Worm (Caenorhabditis elegans) whole organism, young adult: ENCODE results near the gene C46E10.8.

Experiments used
- B0261.1 ChIP-seq: sonication (generic microtip); optimal IDR thresholded peaks from 2 replicates; lab custom pipeline; 2016; ENCODE audit warnings: mild to moderate bottlenecking, missing genetic modification characterization, moderate library complexity, missing compliant biosample characterization
- C06A6.2 ChIP-seq: fragments of 200-800 bp; sonication (Bioruptor generic); conservative IDR thresholded peaks from 2 replicates; pipeline ENCODE4 v1.3.6; 2022; ENCODE audit warnings: missing genetic modification characterization, missing compliant biosample characterization
- F22D6.2 ChIP-seq: sonication (generic microtip); optimal IDR thresholded peaks from 2 replicates; lab custom pipeline; 2016; ENCODE audit warnings: mild to moderate bottlenecking, missing genetic modification characterization, missing compliant biosample characterization
- F49E8.2 ChIP-seq: sonication (generic microtip); optimal IDR thresholded peaks from 3 replicates; lab custom pipeline; 2017; ENCODE audit warnings: missing genetic modification characterization, mild to moderate bottlenecking, missing compliant biosample characterization, antibody characterized with exemption, moderate library complexity; ENCODE audit not compliant: insufficient read depth
- F52B5.7 ChIP-seq: sonication (generic microtip); optimal IDR thresholded peaks from 2 replicates; lab custom pipeline; 2016; ENCODE audit warnings: mild to moderate bottlenecking, missing genetic modification characterization, missing compliant biosample characterization
- F57C9.4 ChIP-seq: sonication (generic microtip); optimal IDR thresholded peaks from 2 replicates; lab custom pipeline; 2017; ENCODE audit warnings: mild to moderate bottlenecking, missing genetic modification characterization, missing compliant biosample characterization
- K11D2.4 ChIP-seq: fragments of 200-800 bp; sonication (Bioruptor generic); IDR thresholded peaks from 2 replicates; pipeline ENCODE4 v1.3.6; 2022; ENCODE audit warnings: missing genetic modification reagents, missing genetic modification characterization, missing compliant biosample characterization
- Y67H2A.10 ChIP-seq: fragments of 200-800 bp; sonication (Bioruptor generic); conservative IDR thresholded peaks from 2 replicates; pipeline ENCODE4 v1.3.6; 2022; ENCODE audit warnings: missing genetic modification reagents, missing genetic modification characterization, missing compliant biosample characterization
- Y95B8A.8 ChIP-seq: fragments of 200-800 bp; sonication (Bioruptor generic); IDR thresholded peaks from 2 replicates; pipeline ENCODE4 v1.3.6; 2022; ENCODE audit warnings: missing genetic modification reagents, missing genetic modification characterization, missing compliant biosample characterization
- ZK185.1 ChIP-seq: sonication (generic microtip); optimal IDR thresholded peaks from 2 replicates; lab custom pipeline; 2016; ENCODE audit warnings: mild to moderate bottlenecking, missing genetic modification characterization, missing compliant biosample characterization; ENCODE audit not compliant: poor library complexity, severe bottlenecking
- attf-5 ChIP-seq: fragments of 200-800 bp; sonication (Bioruptor generic); optimal IDR thresholded peaks from 2 replicates; lab custom pipeline; 2018; ENCODE audit warnings: mild to moderate bottlenecking, missing genetic modification characterization, missing compliant biosample characterization
- bed-2 ChIP-seq: fragments of 200-800 bp; sonication (Bioruptor generic); IDR thresholded peaks from 2 replicates; pipeline ENCODE4 v1.3.6; 2022; ENCODE audit warnings: missing genetic modification reagents, missing genetic modification characterization, missing compliant biosample characterization
- ceh-100 ChIP-seq: fragments of 200-800 bp; sonication (Bioruptor generic); IDR thresholded peaks from 2 replicates; pipeline ENCODE4 v1.3.6; 2022; ENCODE audit warnings: missing genetic modification reagents, missing genetic modification characterization, missing compliant biosample characterization
- ceh-40 ChIP-seq: fragments of 200-800 bp; sonication (Bioruptor generic); IDR thresholded peaks from 2 replicates; pipeline ENCODE4 v1.3.6; 2022; ENCODE audit warnings: missing genetic modification characterization, missing compliant biosample characterization
- ceh-58 ChIP-seq: fragments of 200-800 bp; sonication (Bioruptor generic); IDR thresholded peaks from 2 replicates; pipeline ENCODE4 v1.3.6; 2022; ENCODE audit warnings: missing genetic modification characterization, missing compliant biosample characterization
- egrh-3 ChIP-seq: fragments of 200-800 bp; sonication (Bioruptor generic); IDR thresholded peaks from 2 replicates; pipeline ENCODE4 v1.3.6; 2022; ENCODE audit warnings: missing genetic modification reagents, missing genetic modification characterization, missing compliant biosample characterization
- fkh-3 ChIP-seq: sonication (generic microtip); optimal IDR thresholded peaks from 2 replicates; lab custom pipeline; 2016; ENCODE audit warnings: mild to moderate bottlenecking, missing genetic modification characterization, missing compliant biosample characterization
- hrde-1 ChIP-seq: sonication (generic microtip); optimal IDR thresholded peaks from 2 replicates; lab custom pipeline; 2016; ENCODE audit warnings: missing genetic modification characterization, mild to moderate bottlenecking, missing compliant biosample characterization, moderate library complexity, missing genotype, missing genetic modification reagents, borderline replicate concordance
- let-526 ChIP-seq: fragments of 200-800 bp; sonication (Bioruptor generic); IDR thresholded peaks from 2 replicates; pipeline ENCODE4 v1.3.6; 2022; ENCODE audit warnings: missing genetic modification reagents, missing genetic modification characterization, missing compliant biosample characterization
- lsy-27 ChIP-seq: sonication (generic microtip); optimal IDR thresholded peaks from 2 replicates; lab custom pipeline; 2017; ENCODE audit warnings: missing genetic modification characterization, mild to moderate bottlenecking, missing compliant biosample characterization, antibody characterized with exemption, missing genotype, borderline replicate concordance; ENCODE audit not compliant: insufficient read depth
- madf-10 ChIP-seq: sonication (generic microtip); optimal IDR thresholded peaks from 2 replicates; lab custom pipeline; 2016; ENCODE audit warnings: mild to moderate bottlenecking, missing genetic modification characterization, missing compliant biosample characterization
- madf-3 ChIP-seq: fragments of 200-800 bp; sonication (Bioruptor generic); IDR thresholded peaks from 2 replicates; pipeline ENCODE4 v1.3.6; 2022; ENCODE audit warnings: missing genetic modification reagents, missing genetic modification characterization, missing compliant biosample characterization
- madf-6 ChIP-seq: fragments of 200-800 bp; sonication (Bioruptor generic); IDR thresholded peaks from 2 replicates; pipeline ENCODE4 v1.3.6; 2022; ENCODE audit warnings: missing genetic modification reagents, missing genetic modification characterization, missing compliant biosample characterization
- nhr-120 ChIP-seq: fragments of 200-800 bp; sonication (Bioruptor generic); IDR thresholded peaks from 2 replicates; pipeline ENCODE4 v1.3.6; 2022; ENCODE audit warnings: missing genetic modification characterization, missing compliant biosample characterization
- nhr-27 ChIP-seq: fragments of 200-800 bp; sonication (Bioruptor generic); optimal IDR thresholded peaks from 2 replicates; lab custom pipeline; 2018; ENCODE audit warnings: mild to moderate bottlenecking, missing genetic modification characterization, moderate library complexity, missing compliant biosample characterization
- rec-8 ChIP-seq, 2 experiments: sonication (generic microtip); optimal IDR thresholded peaks; 2 replicates each; lab custom pipeline; 2016; ENCODE audit warnings: mild to moderate bottlenecking in 2 of 2, missing genetic modification characterization in 2 of 2, missing genetic modification reagents in 2 of 2, missing genotype in 2 of 2, missing biosample characterization in 1 of 2, missing compliant biosample characterization in 1 of 2, moderate library complexity in 1 of 2
- snpc-1.3 ChIP-seq: sonication (generic microtip); optimal IDR thresholded peaks from 2 replicates; lab custom pipeline; 2017; ENCODE audit warnings: missing genetic modification characterization, mild to moderate bottlenecking, missing compliant biosample characterization, antibody characterized with exemption, moderate library complexity, missing genotype, missing genetic modification reagents; ENCODE audit not compliant: insufficient read depth
- unc-62 ChIP-seq: fragments of 150-350 bp; optimal IDR thresholded peaks from 2 replicates; lab custom pipeline; 2014; ENCODE audit warnings: missing biosample characterization, missing genetic modification reagents, missing genetic modification characterization
- zfh-2 ChIP-seq: fragments of 200-800 bp; sonication (Bioruptor generic); conservative IDR thresholded peaks from 2 replicates; pipeline ENCODE4 v1.3.6; 2022; ENCODE audit warnings: missing genetic modification reagents, missing genetic modification characterization, missing compliant biosample characterization
- ztf-26 ChIP-seq: sonication (generic microtip); optimal IDR thresholded peaks from 2 replicates; lab custom pipeline; 2017; ENCODE audit warnings: missing genetic modification characterization, missing compliant biosample characterization
- ztf-6 ChIP-seq: fragments of 200-800 bp; sonication (Bioruptor generic); IDR thresholded peaks from 2 replicates; pipeline ENCODE4 v1.3.6; 2022; ENCODE audit warnings: missing genetic modification reagents, missing genetic modification characterization, missing compliant biosample characterization

Gene C46E10.8

ce11 chrII:3705320-3705719, 22.6 kb downstream of the C46E10.8 start, which contains the start of gene srx-108:
TSS of gene srx-108 (plus strand) at chrII:3705620.
- no peak for TF ChIP-seq F22D6.2 (tag; lab: Kevin White, UChicago)
- no peak for TF ChIP-seq F57C9.4 (tag; lab: Kevin White, UChicago)
- no peak for TF ChIP-seq attf-5 (GFP tag; lab: Kevin White, UChicago)
- no peak for TF ChIP-seq F49E8.2 (tag; lab: Kevin White, UChicago)
- TF ChIP-seq let-526 (GFP tag; lab: Robert Waterston, UW), result no peak
- TF ChIP-seq snpc-1.3 (tag; lab: Kevin White, UChicago), result no peak
- TF ChIP-seq hrde-1 (tag; lab: Kevin White, UChicago), result no peak
- no peak for TF ChIP-seq ceh-58 (GFP tag; lab: Robert Waterston, UW)
- TF ChIP-seq unc-62 (GFP tag; lab: Kevin White, UChicago), result no peak
- TF ChIP-seq, all 124 proteins: peak for 0

ce11 chrII:3701305-3701704, 26.6 kb downstream of the C46E10.8 start, which contains the start of gene srx-105:
TSS of gene srx-105 (minus strand) at chrII:3701405.
- no peak for TF ChIP-seq ztf-26 (tag; lab: Kevin White, UChicago)
- no peak for TF ChIP-seq hrde-1 (tag; lab: Kevin White, UChicago)
- TF ChIP-seq B0261.1 (tag; lab: Kevin White, UChicago), result no peak
- TF ChIP-seq ceh-40, result no peak

DNA sequence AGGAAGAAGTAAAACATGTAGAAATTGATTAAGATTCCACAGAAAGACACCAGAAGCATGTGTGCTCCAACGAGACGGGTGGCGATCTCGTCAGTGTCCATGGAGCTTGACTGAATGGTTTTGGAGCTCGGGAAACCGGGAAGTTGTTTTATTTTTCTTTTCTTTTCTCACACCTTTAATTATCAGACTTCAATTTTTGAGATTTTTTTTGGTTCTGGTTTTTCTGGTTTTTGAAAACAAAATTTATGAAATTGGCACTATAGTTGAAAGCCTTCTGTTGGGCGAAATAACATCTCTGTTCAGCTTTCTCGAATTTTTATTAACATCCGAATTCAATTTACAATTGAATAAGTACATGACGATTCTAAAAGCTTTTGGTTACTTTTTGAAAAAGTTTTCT, 28.3 kb downstream of the C46E10.8 start, which contains the start of gene srx-104:
TSS of gene srx-104 (minus strand) at position 101 of the 400 bp plus-strand sequence.
- TF ChIP-seq ztf-6 (GFP tag; lab: Robert Waterston, UW) (no peak), rec-8 (tag; optimal IDR thresholded peaks at IDR 0.05; lab: Kevin White, UChicago) (no peak)

DNA sequence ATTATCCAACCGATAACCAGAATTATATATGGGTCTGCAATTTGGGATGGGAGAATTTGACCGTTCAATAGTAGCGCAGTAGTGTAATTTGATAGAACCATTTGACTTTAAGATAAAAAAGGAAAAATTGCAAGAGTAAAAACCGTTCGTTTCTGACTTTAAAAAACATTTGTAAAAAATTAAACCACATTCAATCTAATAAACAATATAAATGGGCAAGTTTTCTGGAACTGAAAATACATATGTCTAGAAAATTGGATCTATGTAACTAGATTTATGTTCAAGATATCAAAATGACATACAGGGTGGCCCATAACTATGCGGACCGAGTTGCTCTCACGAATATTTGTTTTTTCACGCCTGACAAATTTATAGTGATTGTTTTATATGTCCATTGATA, 33.2 kb downstream of the C46E10.8 start, which contains the start of gene srx-102:
TSS of gene srx-102 (minus strand) at position 101 of the 400 bp plus-strand sequence.
- no peak for TF ChIP-seq lsy-27 (tag; lab: Kevin White, UChicago)

ce11 chrII:3690646-3691045, 37.2 kb downstream of the C46E10.8 start, which contains the start of gene srx-101:
TSS of gene srx-101 (minus strand) at chrII:3690746.
- TF ChIP-seq lsy-27 (tag; lab: Kevin White, UChicago) (no peak), F22D6.2 (tag; lab: Kevin White, UChicago) (no peak), madf-6 (GFP tag; lab: Robert Waterston, UW) (no peak), F49E8.2 (tag; lab: Kevin White, UChicago) (no peak), Y95B8A.8 (no peak), ceh-100 (GFP tag; lab: Robert Waterston, UW) (no peak), fkh-3 (tag; lab: Kevin White, UChicago) (no peak), nhr-27 (no peak), madf-3 (no peak), F52B5.7 (no peak), ZK185.1 (tag; lab: Kevin White, UChicago) (no peak), bed-2 (no peak), nhr-120 (GFP tag; lab: Robert Waterston, UW) (no peak), ceh-58 (GFP tag; lab: Robert Waterston, UW) (no peak)

DNA sequence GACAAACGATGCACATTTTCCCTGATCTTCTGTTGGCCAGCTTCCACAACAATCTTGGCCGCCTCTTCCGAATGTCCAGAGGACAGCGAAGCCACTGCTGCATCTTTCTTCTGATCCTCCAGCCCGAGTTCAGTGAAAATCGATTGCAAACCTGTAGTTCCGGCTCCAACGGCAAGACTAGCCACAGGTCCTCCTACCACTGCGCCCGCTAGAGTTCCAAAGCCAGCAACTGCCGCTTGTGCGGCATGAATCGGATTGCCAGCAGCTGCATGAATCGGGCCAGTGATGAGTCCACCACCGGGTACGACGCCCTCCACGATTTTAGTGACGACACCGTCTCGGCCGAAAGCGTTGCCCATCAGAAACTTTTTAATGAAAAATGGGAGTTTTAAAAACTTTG, 39.6 kb downstream of the C46E10.8 start, which contains the start of gene ifas-1:
TSS of gene ifas-1 (minus strand) at position 387 of the 400 bp plus-strand sequence.
- 0 out of 2 replicates have a peak, but pooled peaks have one; percentile 21 for TF ChIP-seq ceh-58 (GFP tag; lab: Robert Waterston, UW)
- peak; percentile 73 for TF ChIP-seq zfh-2
- TF ChIP-seq C06A6.2 (GFP tag; lab: Robert Waterston, UW), result no peak
- TF ChIP-seq Y67H2A.10, result no peak
- peak; percentile 27; the same call in 1 of the 2 replicates for TF ChIP-seq egrh-3
- no peak for TF ChIP-seq madf-10 (tag; lab: Kevin White, UChicago)
- 0 out of 2 replicates have a peak, but pooled peaks have one; percentile 30 for TF ChIP-seq K11D2.4
